Fruit fly (Drosophila melanogaster) whole organism, embryonic: Measurements from ENCODE around the gene CG9300.

Source experiments
- Atf-2 ChIP-seq: fragments of 200-800 bp; sonication (Bioruptor generic); optimal IDR thresholded peaks from 2 replicates; lab custom pipeline; 2016; ENCODE audit warnings: missing biosample characterization, missing genetic modification characterization
- CG12236 ChIP-seq: fragments of 200-800 bp; sonication (Bioruptor generic); optimal IDR thresholded peaks from 2 replicates; lab custom pipeline; 2016; ENCODE audit warnings: missing biosample characterization, missing genetic modification characterization
- CG12299 ChIP-seq: fragments of 200-800 bp; sonication (Bioruptor generic); optimal IDR thresholded peaks from 2 replicates; lab custom pipeline; 2018; ENCODE audit warnings: missing biosample characterization, mild to moderate bottlenecking, missing genetic modification characterization
- CG12942 ChIP-seq: fragments of 200-800 bp; sonication (Bioruptor generic); optimal IDR thresholded peaks from 3 replicates; lab custom pipeline; 2016; ENCODE audit warnings: missing biosample characterization, missing genetic modification characterization
- CG14441 ChIP-seq: fragments of 200-800 bp; sonication (Bioruptor generic); IDR thresholded peaks from 2 replicates; pipeline ENCODE4 v1.3.6; 2022; ENCODE audit warnings: missing biosample characterization, missing genetic modification characterization
- CG14667 ChIP-seq: fragments of 200-800 bp; sonication (Bioruptor generic); IDR thresholded peaks from 2 replicates; pipeline ENCODE4 v1.3.6; 2022; ENCODE audit warnings: missing biosample characterization, missing genetic modification characterization
- CG14710 ChIP-seq: fragments of 200-800 bp; sonication (Bioruptor generic); optimal IDR thresholded peaks from 3 replicates; lab custom pipeline; 2019; ENCODE audit warnings: missing biosample characterization, mild to moderate bottlenecking, missing genetic modification characterization, moderate library complexity
- CG16779 ChIP-seq: fragments of 200-800 bp; sonication (Bioruptor generic); IDR thresholded peaks from 2 replicates; pipeline ENCODE4 v1.3.6; 2022; ENCODE audit warnings: missing biosample characterization, missing genetic modification characterization
- CG17186 ChIP-seq: fragments of 200-800 bp; sonication (Bioruptor generic); optimal IDR thresholded peaks from 3 replicates; lab custom pipeline; 2017; ENCODE audit warnings: missing biosample characterization, missing genetic modification reagents, missing genetic modification characterization
- CG17328 ChIP-seq: fragments of 200-800 bp; sonication (Bioruptor generic); IDR thresholded peaks from 2 replicates; pipeline ENCODE4 v1.3.6; 2022; ENCODE audit warnings: missing biosample characterization, missing genetic modification characterization
- CG17568 ChIP-seq: fragments of 200-800 bp; sonication (Bioruptor generic); optimal IDR thresholded peaks from 2 replicates; lab custom pipeline; 2018; ENCODE audit warnings: missing biosample characterization, mild to moderate bottlenecking, missing genetic modification characterization, moderate library complexity
- CG1792 ChIP-seq: fragments of 200-800 bp; sonication (Bioruptor generic); optimal IDR thresholded peaks from 2 replicates; lab custom pipeline; 2016; ENCODE audit warnings: missing biosample characterization, missing genetic modification characterization
- CG1832 ChIP-seq: fragments of 200-800 bp; sonication (Bioruptor generic); optimal IDR thresholded peaks from 2 replicates; lab custom pipeline; 2017; ENCODE audit warnings: missing biosample characterization, mild to moderate bottlenecking, missing genetic modification characterization, inconsistent platforms
- CG2199 ChIP-seq: fragments of 200-800 bp; sonication (Bioruptor generic); IDR thresholded peaks from 3 replicates; pipeline ENCODE4 v1.3.6; 2022; ENCODE audit warnings: missing biosample characterization, missing genetic modification characterization
- CG31365 ChIP-seq: fragments of 200-800 bp; sonication (Bioruptor generic); optimal IDR thresholded peaks from 2 replicates; lab custom pipeline; 2018; ENCODE audit warnings: missing biosample characterization, mild to moderate bottlenecking, missing genetic modification characterization
- CG4424 ChIP-seq: fragments of 200-800 bp; sonication (Bioruptor generic); optimal IDR thresholded peaks from 3 replicates; lab custom pipeline; 2016; ENCODE audit warnings: missing biosample characterization, missing genetic modification characterization
- CG4854 ChIP-seq: fragments of 200-800 bp; sonication (Bioruptor generic); optimal IDR thresholded peaks from 2 replicates; lab custom pipeline; 2016; ENCODE audit warnings: missing biosample characterization, missing genetic modification characterization, inconsistent platforms
- CG6254 ChIP-seq: fragments of 200-800 bp; sonication (Bioruptor generic); optimal IDR thresholded peaks from 3 replicates; lab custom pipeline; 2017; ENCODE audit warnings: mild to moderate bottlenecking, missing biosample characterization, missing genetic modification reagents, missing genetic modification characterization
- CG6654 ChIP-seq: fragments of 200-800 bp; sonication (Bioruptor generic); optimal IDR thresholded peaks from 2 replicates; lab custom pipeline; 2017; ENCODE audit warnings: missing biosample characterization, mild to moderate bottlenecking, missing genetic modification characterization
- CG6854 ChIP-seq: fragments of 200-800 bp; sonication (Bioruptor generic); optimal IDR thresholded peaks from 3 replicates; lab custom pipeline; 2017; ENCODE audit warnings: missing biosample characterization, mild to moderate bottlenecking, missing genetic modification characterization
- CG8281 ChIP-seq: fragments of 200-800 bp; sonication (Bioruptor generic); optimal IDR thresholded peaks from 2 replicates; lab custom pipeline; 2018; ENCODE audit warnings: missing biosample characterization, mild to moderate bottlenecking, missing genetic modification characterization, moderate library complexity
- CG8944 ChIP-seq: fragments of 200-800 bp; sonication (Bioruptor generic); optimal IDR thresholded peaks from 3 replicates; lab custom pipeline; 2016; ENCODE audit warnings: missing biosample characterization, missing genetic modification characterization
- CG9817 ChIP-seq: fragments of 200-800 bp; sonication (Bioruptor generic); optimal IDR thresholded peaks from 2 replicates; lab custom pipeline; 2018; ENCODE audit warnings: missing biosample characterization, mild to moderate bottlenecking, missing genetic modification characterization, moderate library complexity
- Doc2 ChIP-seq: fragments of 200-800 bp; sonication (Bioruptor generic); IDR thresholded peaks from 2 replicates; pipeline ENCODE4 v1.3.6; 2022; ENCODE audit warnings: missing biosample characterization, missing genetic modification characterization
- Doc3 ChIP-seq: fragments of 200-800 bp; sonication (Bioruptor generic); IDR thresholded peaks from 3 replicates; pipeline ENCODE4 v1.3.6; 2022; ENCODE audit warnings: missing biosample characterization, missing genetic modification characterization; ENCODE audit not compliant: partially characterized antibody
- Dp ChIP-seq: fragments of 200-800 bp; sonication (Bioruptor generic); optimal IDR thresholded peaks from 2 replicates; lab custom pipeline; 2018; ENCODE audit warnings: missing biosample characterization, mild to moderate bottlenecking, missing genetic modification characterization, moderate library complexity
- Fer2 ChIP-seq: fragments of 200-800 bp; sonication (Bioruptor generic); optimal IDR thresholded peaks from 2 replicates; lab custom pipeline; 2018; ENCODE audit warnings: missing biosample characterization, mild to moderate bottlenecking, missing genetic modification characterization, moderate library complexity
- Hsf ChIP-seq: fragments of 200-800 bp; sonication (Bioruptor generic); optimal IDR thresholded peaks from 3 replicates; lab custom pipeline; 2016; ENCODE audit warnings: missing biosample characterization, missing genetic modification characterization
- MBD-R2 ChIP-seq: fragments of 200-800 bp; sonication (Bioruptor generic); IDR thresholded peaks from 2 replicates; pipeline ENCODE4 v1.3.6; 2022; ENCODE audit warnings: missing biosample characterization, missing genetic modification characterization
- Optix ChIP-seq: fragments of 200-800 bp; sonication (Bioruptor generic); IDR thresholded peaks from 3 replicates; pipeline ENCODE4 v1.3.6; 2022; ENCODE audit warnings: missing biosample characterization, missing genetic modification characterization
- Sin3A ChIP-seq: fragments of >200 bp; optimal IDR thresholded peaks from 2 replicates; lab custom pipeline; 2018
- ac ChIP-seq: fragments of 200-800 bp; sonication (Bioruptor generic); optimal IDR thresholded peaks from 3 replicates; lab custom pipeline; 2017; ENCODE audit warnings: missing biosample characterization, mild to moderate bottlenecking, missing genetic modification characterization
- chif ChIP-seq, 2 experiments: fragments of 200-800 bp; sonication (Bioruptor generic); optimal IDR thresholded peaks; 3 replicates each; lab custom pipeline; 2016; ENCODE audit warnings: missing biosample characterization in 2 of 2, missing genetic modification characterization in 2 of 2
- corto ChIP-seq: fragments of 200-800 bp; sonication (Bioruptor generic); optimal IDR thresholded peaks from 2 replicates; lab custom pipeline; 2016; ENCODE audit warnings: missing biosample characterization, mild to moderate bottlenecking, missing genetic modification characterization, moderate library complexity
- eyg ChIP-seq: fragments of 200-800 bp; sonication (Bioruptor generic); optimal IDR thresholded peaks from 3 replicates; lab custom pipeline; 2016; ENCODE audit warnings: missing biosample characterization, missing genetic modification characterization
- grau ChIP-seq: fragments of 200-800 bp; optimal IDR thresholded peaks from 3 replicates; lab custom pipeline; 2019; ENCODE audit warnings: missing biosample characterization, mild to moderate bottlenecking, missing genetic modification characterization, moderate library complexity
- gsb-n ChIP-seq: fragments of 200-800 bp; sonication (Bioruptor generic); optimal IDR thresholded peaks from 3 replicates; lab custom pipeline; 2018; ENCODE audit warnings: missing biosample characterization, mild to moderate bottlenecking, missing genetic modification characterization
- knrl ChIP-seq: fragments of 200-800 bp; sonication (Bioruptor generic); IDR thresholded peaks from 3 replicates; pipeline ENCODE4 v1.3.6; 2022; ENCODE audit warnings: missing biosample characterization, missing genetic modification characterization; ENCODE audit not compliant: partially characterized antibody
- lov ChIP-seq, 2 experiments: fragments of 200-800 bp in 1 of 2; fragments of >200 bp in 1 of 2; sonication (Bioruptor generic) in 1 of 2; IDR thresholded peaks in 1 of 2; optimal IDR thresholded peaks in 1 of 2; 2 replicates in 1 of 2; 3 replicates in 1 of 2; pipeline versions ENCODE4 v1.3.6 to Lab custom; 2017 to 2022; ENCODE audit warnings: missing biosample characterization in 1 of 2, missing genetic modification characterization in 1 of 2
- mld ChIP-seq: fragments of 200-800 bp; sonication (Bioruptor generic); IDR thresholded peaks from 3 replicates; pipeline ENCODE4 v1.3.6; 2022; ENCODE audit warnings: missing biosample characterization, missing genetic modification characterization; ENCODE audit not compliant: partially characterized antibody
- peb ChIP-seq: fragments of 200-800 bp; sonication (Bioruptor generic); IDR thresholded peaks from 2 replicates; pipeline ENCODE4 v1.3.6; 2022; ENCODE audit warnings: missing biosample characterization, missing genetic modification characterization
- pros ChIP-seq: fragments of 200-800 bp; sonication (Bioruptor generic); optimal IDR thresholded peaks from 3 replicates; lab custom pipeline; 2019; ENCODE audit warnings: missing biosample characterization, mild to moderate bottlenecking, missing genetic modification characterization, moderate library complexity
- psq ChIP-seq: fragments of 200-800 bp; sonication (Bioruptor generic); optimal IDR thresholded peaks from 2 replicates; lab custom pipeline; 2017; ENCODE audit warnings: missing biosample characterization, missing genetic modification characterization
- pum ChIP-seq: fragments of 200-800 bp; sonication (Bioruptor generic); optimal IDR thresholded peaks from 2 replicates; lab custom pipeline; 2016; ENCODE audit warnings: missing biosample characterization, missing genetic modification characterization
- sens ChIP-seq: fragments of 200-800 bp; sonication (Bioruptor generic); peaks from one replicate; lab custom pipeline; 2016; ENCODE audit warnings: missing biosample characterization, missing genetic modification characterization
- sna ChIP-seq: fragments of 200-800 bp; sonication (Bioruptor generic); IDR thresholded peaks from 2 replicates; pipeline ENCODE4 v1.3.6; 2022; ENCODE audit warnings: missing biosample characterization, missing genetic modification characterization; ENCODE audit not compliant: partially characterized antibody
- sr ChIP-seq: fragments of 200-800 bp; sonication (Bioruptor generic); IDR thresholded peaks from 3 replicates; pipeline ENCODE4 v1.3.6; 2022; ENCODE audit warnings: missing biosample characterization, missing genetic modification characterization
- stwl ChIP-seq: fragments of 200-800 bp; sonication (Bioruptor generic); optimal IDR thresholded peaks from 3 replicates; lab custom pipeline; 2018; ENCODE audit warnings: missing biosample characterization, mild to moderate bottlenecking, missing genetic modification characterization, moderate library complexity
- vnd ChIP-seq: fragments of 200-800 bp; sonication (Bioruptor generic); IDR thresholded peaks from 3 replicates; pipeline ENCODE4 v1.3.6; 2022; ENCODE audit warnings: missing biosample characterization, missing genetic modification characterization; ENCODE audit not compliant: partially characterized antibody
- yki ChIP-seq: fragments of >200 bp; optimal IDR thresholded peaks from 3 replicates; lab custom pipeline; 2018

The CG9300 gene

dm6 chr3L:19560695-19561246, 8.6 kb downstream of the CG9300 start (continued):
- peak; percentile 92 for TF ChIP-seq CG14441 (GFP tag; lab: Robert Waterston, UW)
- TF ChIP-seq CG8281 (tag; lab: Kevin White, UChicago): peak; percentile 82
- peak; percentile 91 for TF ChIP-seq Atf-2 (GFP tag; lab: Kevin White, UChicago)
- peak; percentile 71 for TF ChIP-seq stwl
- peak; percentile 91 for TF ChIP-seq Fer2
- TF ChIP-seq Sin3A (lab: Kevin White, UChicago): no peak
- peak; percentile 96 for TF ChIP-seq CG4424 (GFP tag; lab: Kevin White, UChicago)
- TF ChIP-seq pum: peak; percentile 94
- peak; percentile 91 for TF ChIP-seq CG12942 (GFP tag; lab: Kevin White, UChicago)
- TF ChIP-seq lov (optimal IDR thresholded peaks at IDR 0.05; lab: Kevin White, UChicago): no peak
- peak; percentile 97 for TF ChIP-seq lov (GFP tag; IDR thresholded peaks at IDR 0.05; lab: Robert Waterston, UW)
- TF ChIP-seq knrl (GFP tag; lab: Robert Waterston, UW): no peak
- no peak for TF ChIP-seq mld (GFP tag; lab: Robert Waterston, UW)
- TF ChIP-seq gsb-n (tag; lab: Kevin White, UChicago): peak; percentile 97
- no peak for TF ChIP-seq sna (GFP tag; lab: Robert Waterston, UW)
- peak; percentile 68 for TF ChIP-seq eyg (GFP tag; lab: Kevin White, UChicago)
- peak; percentile 97 for TF ChIP-seq CG17328 (GFP tag; lab: Robert Waterston, UW)
- peak; percentile 81 for TF ChIP-seq CG1792 (GFP tag; lab: Kevin White, UChicago)
- peak; percentile 96 for TF ChIP-seq CG14710
- TF ChIP-seq CG1832 (GFP tag; lab: Kevin White, UChicago): no peak
- TF ChIP-seq Doc2 (GFP tag; lab: Robert Waterston, UW): no peak
- peak; percentile 97 for TF ChIP-seq ac (GFP tag; lab: Kevin White, UChicago)
- TF ChIP-seq CG9817 (tag; lab: Kevin White, UChicago): peak; percentile 95
- TF ChIP-seq MBD-R2 (GFP tag; lab: Robert Waterston, UW): peak; percentile 92
- TF ChIP-seq CG6854 (GFP tag; lab: Kevin White, UChicago): peak; percentile 84
- TF ChIP-seq CG12299: peak; percentile 96
- peak; percentile 76; the same call in 1 of the 2 replicates for TF ChIP-seq CG16779 (GFP tag; lab: Robert Waterston, UW)
- peak; percentile 82 for TF ChIP-seq psq (GFP tag; lab: Kevin White, UChicago)
- peak; percentile 77 for TF ChIP-seq CG17186 (GFP tag; lab: Kevin White, UChicago)
- TF ChIP-seq sr (GFP tag; lab: Robert Waterston, UW): peak; percentile 71; the same call in 2 of the 3 replicates
- TF ChIP-seq CG14667 (GFP tag; lab: Robert Waterston, UW): peak; percentile 89
- TF ChIP-seq CG6254: peak; percentile 92
- TF ChIP-seq corto (GFP tag; lab: Kevin White, UChicago): peak; percentile 92
- peak; percentile 96 for TF ChIP-seq Hsf (GFP tag; lab: Kevin White, UChicago)
- no peak for TF ChIP-seq Doc3 (GFP tag; lab: Robert Waterston, UW)
- no peak for TF ChIP-seq vnd (GFP tag; lab: Robert Waterston, UW)
- TF ChIP-seq grau (tag; lab: Kevin White, UChicago): peak; percentile 94
- TF ChIP-seq CG8944: peak; percentile 89
- peak; percentile 92 for TF ChIP-seq CG4854 (GFP tag; lab: Kevin White, UChicago)
- TF ChIP-seq Dp (GFP tag; lab: Kevin White, UChicago): peak; percentile 2
- TF ChIP-seq Optix (GFP tag; lab: Robert Waterston, UW): peak; percentile 94
- TF ChIP-seq CG31365: peak; percentile 65
- TF ChIP-seq chif (GFP tag; optimal IDR thresholded peaks at IDR 0.05; lab: Kevin White, UChicago): peak; percentile 89 to 96
- peak; percentile 93 for TF ChIP-seq CG2199
- TF ChIP-seq CG17568 (GFP tag; lab: Kevin White, UChicago): peak; percentile 93
- peak; percentile 86 for TF ChIP-seq peb (GFP tag; lab: Robert Waterston, UW)
- peak; percentile 99 for TF ChIP-seq sens (GFP tag; lab: Kevin White, UChicago)
- peak; percentile 73 for TF ChIP-seq CG6654
- TF ChIP-seq yki: no peak
- peak; percentile 40 for TF ChIP-seq pros
- peak; percentile 92 for TF ChIP-seq CG12236 (GFP tag; lab: Kevin White, UChicago)
